Worm (Caenorhabditis elegans) whole organism, early embryonic: ENCODE data around the gene ZK1251.3.

Experiments
- B0310.2 ChIP-seq: sonication (generic microtip); optimal IDR thresholded peaks from 2 replicates; lab custom pipeline; 2016; ENCODE audit warnings: mild to moderate bottlenecking, missing genetic modification characterization, missing compliant biosample characterization
- F13C5.2 ChIP-seq: sonication (generic microtip); optimal IDR thresholded peaks from 2 replicates; lab custom pipeline; 2017; ENCODE audit warnings: mild to moderate bottlenecking, missing genetic modification characterization, inconsistent platforms, missing compliant biosample characterization
- aly-1 ChIP-seq: sonication (generic microtip); optimal IDR thresholded peaks from 2 replicates; lab custom pipeline; 2016; ENCODE audit warnings: missing genetic modification characterization, missing compliant biosample characterization
- ama-1 ChIP-seq: fragments of 150-350 bp; optimal IDR thresholded peaks from 2 replicates; lab custom pipeline; 2014
- ceh-13 ChIP-seq: fragments of 200-800 bp; sonication (Bioruptor generic); optimal IDR thresholded peaks from 2 replicates; lab custom pipeline; 2018; ENCODE audit warnings: mild to moderate bottlenecking, missing genetic modification characterization, missing compliant biosample characterization
- ceh-36 ChIP-seq: sonication (generic microtip); optimal IDR thresholded peaks from 2 replicates; lab custom pipeline; 2016; ENCODE audit warnings: missing genetic modification characterization, inconsistent platforms, missing compliant biosample characterization
- ets-7 ChIP-seq: sonication (generic microtip); optimal IDR thresholded peaks from 2 replicates; lab custom pipeline; 2016; ENCODE audit warnings: missing genotype, missing genetic modification characterization, missing compliant biosample characterization
- flt-1 ChIP-seq: fragments of 200-800 bp; sonication (Bioruptor generic); IDR thresholded peaks from 2 replicates; pipeline ENCODE4 v1.3.6; 2022; ENCODE audit warnings: missing genetic modification characterization, missing compliant biosample characterization
- hmbx-1 ChIP-seq: sonication (generic microtip); optimal IDR thresholded peaks from 2 replicates; lab custom pipeline; 2016; ENCODE audit warnings: mild to moderate bottlenecking, missing genetic modification characterization, missing compliant biosample characterization
- hmg-4 ChIP-seq: fragments of 200-800 bp; sonication (Bioruptor generic); optimal IDR thresholded peaks from 2 replicates; lab custom pipeline; 2018; ENCODE audit warnings: mild to moderate bottlenecking, missing genetic modification characterization, missing compliant biosample characterization
- hnd-1 ChIP-seq: sonication (generic microtip); optimal IDR thresholded peaks from 2 replicates; lab custom pipeline; 2016; ENCODE audit warnings: missing genetic modification characterization, missing compliant biosample characterization
- pes-1 ChIP-seq: fragments of 200-800 bp; sonication (Bioruptor generic); IDR thresholded peaks from 2 replicates; pipeline ENCODE4 v1.3.6; 2022; ENCODE audit warnings: missing genetic modification reagents, missing genetic modification characterization, missing compliant biosample characterization
- scrt-1 ChIP-seq: fragments of 200-800 bp; sonication (Bioruptor generic); IDR thresholded peaks from 2 replicates; pipeline ENCODE4 v1.3.6; 2022; ENCODE audit warnings: missing genetic modification characterization, missing compliant biosample characterization
- sea-1 ChIP-seq: fragments of 200-800 bp; sonication (Bioruptor generic); conservative IDR thresholded peaks from 2 replicates; pipeline ENCODE4 v1.3.6; 2022; ENCODE audit warnings: missing genetic modification characterization, missing compliant biosample characterization
- tbx-11 ChIP-seq: fragments of 200-800 bp; sonication (Bioruptor generic); IDR thresholded peaks from 2 replicates; pipeline ENCODE4 v1.3.6; 2022; ENCODE audit warnings: missing genetic modification characterization, missing compliant biosample characterization
- tbx-37 ChIP-seq: fragments of 200-800 bp; sonication (Bioruptor generic); conservative IDR thresholded peaks from 2 replicates; pipeline ENCODE4 v1.3.6; 2022; ENCODE audit warnings: missing genetic modification reagents, missing genetic modification characterization, missing compliant biosample characterization
- tra-4 ChIP-seq: sonication (generic microtip); optimal IDR thresholded peaks from 2 replicates; lab custom pipeline; 2017; ENCODE audit warnings: missing genetic modification characterization, missing compliant biosample characterization

The ZK1251.3 gene

DNA sequence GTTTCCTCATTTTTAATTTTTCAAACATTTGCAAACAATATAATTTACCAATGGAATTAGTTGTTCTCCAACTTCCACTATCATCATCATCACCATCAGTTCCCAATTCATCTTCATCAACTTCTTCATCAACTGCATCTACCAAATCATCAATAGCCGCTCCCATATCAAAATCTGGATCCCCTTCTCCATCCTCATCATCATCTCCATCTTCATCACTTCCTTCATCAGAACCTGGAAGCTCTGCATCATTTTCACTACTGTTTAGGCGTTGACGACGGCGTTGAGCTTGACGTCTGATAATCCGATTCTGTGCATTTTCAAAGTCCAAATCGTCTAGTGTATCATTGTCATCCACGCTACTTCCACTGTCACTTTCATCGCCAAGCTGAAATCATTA lies 14.4 kb downstream of the ZK1251.3 start:
- no peak for TF ChIP-seq ama-1 (lab: Kevin White, UChicago)
- TF ChIP-seq sea-1 (GFP tag; lab: Robert Waterston, UW): no peak
- no peak for TF ChIP-seq ceh-13 (GFP tag; lab: Kevin White, UChicago)

DNA sequence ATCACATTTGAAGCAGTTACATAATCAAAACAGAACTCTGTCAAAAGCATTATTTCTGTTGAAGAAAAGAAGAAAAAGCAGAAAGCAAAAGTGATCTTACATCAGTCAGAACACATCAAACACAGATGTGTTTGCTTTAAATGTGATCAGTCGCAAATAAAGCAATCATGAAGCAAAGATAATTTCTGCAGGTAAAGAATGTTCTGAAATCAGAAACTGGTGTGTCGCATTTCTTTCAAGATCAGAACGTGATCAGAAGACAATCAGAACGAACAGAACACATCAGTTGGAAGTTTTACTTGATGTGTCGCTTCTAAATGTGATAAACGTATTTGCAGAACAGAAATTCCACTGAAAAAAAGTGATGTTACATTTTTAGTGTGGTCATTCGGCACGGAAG lies 15.6 kb downstream of the ZK1251.3 start:
- TF ChIP-seq ceh-36 (tag; lab: Kevin White, UChicago) (no peak), aly-1 (tag; lab: Kevin White, UChicago) (no peak), hmg-4 (GFP tag; lab: Kevin White, UChicago) (no peak)

ce11 chrIV:9706704-9707197 lies 23.3 kb downstream of the ZK1251.3 start, which contains the start of the genes dcaf-1 and dph-3:
TSS of gene dcaf-1 (minus strand) at chrIV:9706723.
TSS of gene dph-3 (plus strand) at chrIV:9707147.
- no peak for TF ChIP-seq hmbx-1 (tag; lab: Kevin White, UChicago)
- TF ChIP-seq hmg-4 (GFP tag; lab: Kevin White, UChicago): no peak
- no peak for TF ChIP-seq sea-1 (GFP tag; lab: Robert Waterston, UW)
- no peak for TF ChIP-seq ceh-13 (GFP tag; lab: Kevin White, UChicago)
- no peak for TF ChIP-seq tbx-11 (GFP tag; lab: Robert Waterston, UW)
- no peak for TF ChIP-seq ets-7 (tag; lab: Kevin White, UChicago)
- TF ChIP-seq F13C5.2 (tag; lab: Kevin White, UChicago): no peak
- no peak for TF ChIP-seq ama-1 (lab: Kevin White, UChicago)
- no peak for TF ChIP-seq scrt-1
- TF ChIP-seq B0310.2 (tag; lab: Kevin White, UChicago): no peak
- TF ChIP-seq aly-1 (tag; lab: Kevin White, UChicago): no peak

DNA sequence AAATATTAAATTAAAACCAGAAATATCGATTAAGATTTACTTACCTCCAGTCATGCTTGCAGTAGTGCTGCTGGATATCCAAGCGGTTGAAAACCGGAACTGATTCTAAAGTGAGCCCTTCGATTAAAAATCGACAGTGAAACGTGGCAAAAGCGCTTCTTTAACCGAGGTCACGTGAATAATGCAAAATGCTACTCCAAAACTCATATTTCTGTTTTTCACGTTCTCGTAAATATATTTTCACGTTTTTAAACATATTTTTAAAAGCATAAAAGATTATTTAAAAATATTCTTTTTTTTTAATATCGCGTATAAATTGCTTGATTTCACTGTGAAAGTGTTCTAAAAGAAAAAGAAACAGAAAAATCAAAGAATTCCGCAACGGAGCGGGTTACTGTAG lies 25.7 kb downstream of the ZK1251.3 start, which contains the start of gene ant-1.3:
Gene ant-1.3, minus strand, starts transcription at position 101 of the 400 bp plus-strand sequence.
- TF ChIP-seq aly-1 (tag; lab: Kevin White, UChicago) (no peak), scrt-1 (no peak), hmg-4 (GFP tag; lab: Kevin White, UChicago) (no peak), sea-1 (GFP tag; lab: Robert Waterston, UW) (no peak), tbx-11 (GFP tag; lab: Robert Waterston, UW) (no peak), tra-4 (tag; lab: Kevin White, UChicago) (no peak), tbx-37 (no peak), ets-7 (tag; lab: Kevin White, UChicago) (no peak), B0310.2 (tag; lab: Kevin White, UChicago) (no peak), hnd-1 (tag; lab: Kevin White, UChicago) (no peak), hmbx-1 (tag; lab: Kevin White, UChicago) (no peak), ceh-36 (tag; lab: Kevin White, UChicago) (no peak)

DNA sequence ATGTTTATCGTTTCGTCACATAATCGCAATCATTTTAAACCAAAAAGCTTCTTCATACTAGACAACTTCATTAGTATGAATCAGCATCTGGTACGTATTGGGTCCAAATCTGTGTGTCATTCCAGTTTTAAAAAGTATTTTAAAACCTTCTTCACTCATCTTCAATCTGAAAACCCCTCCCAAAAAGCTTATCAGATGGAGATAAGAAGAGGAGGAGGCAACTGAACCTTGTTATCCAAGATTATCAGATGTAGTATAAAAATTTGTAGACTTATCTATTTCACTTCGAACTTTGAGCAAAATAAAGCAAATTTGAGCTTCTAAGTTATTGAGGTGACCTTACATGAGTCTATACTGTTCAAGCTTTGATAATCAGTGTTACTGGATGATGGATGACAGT lies 26.4 kb downstream of the ZK1251.3 start, which contains the start of gene nhr-38:
Gene nhr-38, plus strand, starts transcription at position 301 of the 400 bp plus-strand sequence.
- TF ChIP-seq ets-7 (tag; lab: Kevin White, UChicago) (no peak), ceh-13 (GFP tag; lab: Kevin White, UChicago) (no peak), sea-1 (GFP tag; lab: Robert Waterston, UW) (no peak), hnd-1 (tag; lab: Kevin White, UChicago) (no peak), aly-1 (tag; lab: Kevin White, UChicago) (no peak), tra-4 (tag; lab: Kevin White, UChicago) (no peak), hmbx-1 (tag; lab: Kevin White, UChicago) (no peak), flt-1 (GFP tag; lab: Robert Waterston, UW) (no peak), tbx-11 (GFP tag; lab: Robert Waterston, UW) (no peak), tbx-37 (no peak), hmg-4 (GFP tag; lab: Kevin White, UChicago) (no peak), pes-1 (GFP tag; lab: Robert Waterston, UW) (no peak), F13C5.2 (tag; lab: Kevin White, UChicago) (no peak), B0310.2 (tag; lab: Kevin White, UChicago) (no peak), ceh-36 (tag; lab: Kevin White, UChicago) (no peak), ama-1 (lab: Kevin White, UChicago) (no peak), scrt-1 (no peak)

- TF ChIP-seq scrt-1: no peak
These were observed 29.3 kb downstream of the ZK1251.3 start, which contains the start of gene K01H12.4 for ce11 chrIV:9712782-9713181. TSS of gene K01H12.4 (plus strand) at chrIV:9713082.

ce11 chrIV:9714264-9714663 lies 30.8 kb downstream of the ZK1251.3 start:
- no peak for TF ChIP-seq hmg-4 (GFP tag; lab: Kevin White, UChicago)
- TF ChIP-seq ceh-36 (tag; lab: Kevin White, UChicago): no peak
- no peak for TF ChIP-seq hmbx-1 (tag; lab: Kevin White, UChicago)
- TF ChIP-seq pes-1 (GFP tag; lab: Robert Waterston, UW): no peak
- TF ChIP-seq ama-1 (lab: Kevin White, UChicago): no peak
- TF ChIP-seq flt-1 (GFP tag; lab: Robert Waterston, UW): no peak

- no peak for TF ChIP-seq ets-7 (tag; lab: Kevin White, UChicago)
- TF ChIP-seq scrt-1: no peak
- no peak for TF ChIP-seq F13C5.2 (tag; lab: Kevin White, UChicago)
- no peak for TF ChIP-seq flt-1 (GFP tag; lab: Robert Waterston, UW)
- TF ChIP-seq hnd-1 (tag; lab: Kevin White, UChicago): no peak
- TF ChIP-seq tbx-37: no peak
- no peak for TF ChIP-seq pes-1 (GFP tag; lab: Robert Waterston, UW)
- TF ChIP-seq hmg-4 (GFP tag; lab: Kevin White, UChicago): no peak
These were observed 33.0 kb downstream of the ZK1251.3 start for ce11 chrIV:9716490-9716889.
